Fruit fly (Drosophila melanogaster) whole organism, embryonic: ENCODE results near the gene RhoGAP5A.

Source experiments
- Adf1 ChIP-seq: fragments of 200-800 bp; sonication (Bioruptor generic); IDR thresholded peaks from 2 replicates; pipeline ENCODE4 v1.3.6; 2022; ENCODE audit warnings: missing biosample characterization, missing genetic modification characterization
- Blimp-1 ChIP-seq: fragments of 200-800 bp; sonication (Bioruptor generic); optimal IDR thresholded peaks from 3 replicates; lab custom pipeline; 2018; ENCODE audit warnings: missing biosample characterization, missing genetic modification characterization, mild to moderate bottlenecking, moderate library complexity, missing genetic modification reagents
- CG10209 ChIP-seq: fragments of 200-800 bp; sonication (Bioruptor generic); optimal IDR thresholded peaks from 3 replicates; lab custom pipeline; 2017; ENCODE audit warnings: missing biosample characterization, mild to moderate bottlenecking, missing genetic modification characterization, missing genetic modification reagents
- CG10366 ChIP-seq: fragments of 200-800 bp; sonication (Bioruptor generic); IDR thresholded peaks from 2 replicates; pipeline ENCODE4 v1.3.6; 2022; ENCODE audit warnings: missing biosample characterization, missing genetic modification characterization
- CG12236 ChIP-seq: fragments of 200-800 bp; sonication (Bioruptor generic); optimal IDR thresholded peaks from 2 replicates; lab custom pipeline; 2016; ENCODE audit warnings: missing biosample characterization, missing genetic modification characterization
- CG12391 ChIP-seq: fragments of 200-800 bp; sonication (Bioruptor generic); optimal IDR thresholded peaks from 3 replicates; lab custom pipeline; 2018; ENCODE audit warnings: missing biosample characterization, mild to moderate bottlenecking, missing genetic modification characterization, moderate library complexity
- CG12659 ChIP-seq: fragments of 200-800 bp; sonication (Bioruptor generic); optimal IDR thresholded peaks from 3 replicates; lab custom pipeline; 2017; ENCODE audit warnings: mild to moderate bottlenecking, missing biosample characterization, missing genetic modification reagents, missing genetic modification characterization
- CG12744 ChIP-seq: fragments of 200-800 bp; sonication (Bioruptor generic); optimal IDR thresholded peaks from 2 replicates; lab custom pipeline; 2016; ENCODE audit warnings: missing biosample characterization, missing genetic modification characterization
- CG13424 ChIP-seq: fragments of 200-800 bp; sonication (Bioruptor generic); optimal IDR thresholded peaks from 2 replicates; lab custom pipeline; 2019; ENCODE audit warnings: missing biosample characterization, mild to moderate bottlenecking, missing genetic modification characterization, moderate library complexity
- CG15514 ChIP-seq: fragments of 200-800 bp; sonication (Bioruptor generic); optimal IDR thresholded peaks from 3 replicates; lab custom pipeline; 2017; ENCODE audit warnings: missing biosample characterization, missing genetic modification characterization, mild to moderate bottlenecking, moderate library complexity, missing genetic modification reagents
- CG16813 ChIP-seq: fragments of 200-800 bp; sonication (Bioruptor generic); IDR thresholded peaks from 3 replicates; pipeline ENCODE4 v1.3.6; 2022; ENCODE audit warnings: missing biosample characterization, missing genetic modification characterization; ENCODE audit not compliant: partially characterized antibody
- CG17361 ChIP-seq: fragments of 200-800 bp; sonication (Bioruptor generic); IDR thresholded peaks from 3 replicates; pipeline ENCODE4 v1.3.6; 2022; ENCODE audit warnings: missing biosample characterization, missing genetic modification characterization
- CG17568 ChIP-seq: fragments of 200-800 bp; sonication (Bioruptor generic); optimal IDR thresholded peaks from 2 replicates; lab custom pipeline; 2018; ENCODE audit warnings: missing biosample characterization, mild to moderate bottlenecking, missing genetic modification characterization, moderate library complexity
- CG18262 ChIP-seq: fragments of 200-800 bp; optimal IDR thresholded peaks from 3 replicates; lab custom pipeline; 2019; ENCODE audit warnings: missing biosample characterization, mild to moderate bottlenecking, missing genetic modification characterization, moderate library complexity
- CG2129 ChIP-seq: fragments of 200-800 bp; sonication (Bioruptor generic); IDR thresholded peaks from 2 replicates; pipeline ENCODE4 v1.3.6; 2022; ENCODE audit warnings: missing biosample characterization, missing genetic modification characterization; ENCODE audit not compliant: partially characterized antibody
- CG2875 ChIP-seq: fragments of 200-800 bp; sonication (Bioruptor generic); optimal IDR thresholded peaks from 2 replicates; lab custom pipeline; 2017; ENCODE audit warnings: missing biosample characterization, mild to moderate bottlenecking, missing genetic modification characterization, missing genetic modification reagents
- CG32532 ChIP-seq: fragments of 200-800 bp; sonication (Bioruptor generic); IDR thresholded peaks from 2 replicates; pipeline ENCODE4 v1.3.6; 2022; ENCODE audit warnings: missing biosample characterization, missing genetic modification characterization
- CG3281 ChIP-seq: fragments of 200-800 bp; sonication (Bioruptor generic); optimal IDR thresholded peaks from 3 replicates; lab custom pipeline; 2017; ENCODE audit warnings: missing biosample characterization, mild to moderate bottlenecking, missing genetic modification characterization
- CG6654 ChIP-seq: fragments of 200-800 bp; sonication (Bioruptor generic); optimal IDR thresholded peaks from 2 replicates; lab custom pipeline; 2017; ENCODE audit warnings: missing biosample characterization, mild to moderate bottlenecking, missing genetic modification characterization
- CG7357 ChIP-seq: fragments of 200-800 bp; sonication (Bioruptor generic); IDR thresholded peaks from 3 replicates; pipeline ENCODE4 v1.3.6; 2022; ENCODE audit warnings: missing biosample characterization, missing genetic modification characterization
- CG8388 ChIP-seq: fragments of 200-800 bp; sonication (Bioruptor generic); optimal IDR thresholded peaks from 2 replicates; lab custom pipeline; 2019; ENCODE audit warnings: missing biosample characterization, mild to moderate bottlenecking, missing genetic modification characterization, moderate library complexity
- CG8944 ChIP-seq: fragments of 200-800 bp; sonication (Bioruptor generic); optimal IDR thresholded peaks from 3 replicates; lab custom pipeline; 2016; ENCODE audit warnings: missing biosample characterization, missing genetic modification characterization
- CG9609 ChIP-seq: fragments of 200-800 bp; sonication (Bioruptor generic); optimal IDR thresholded peaks from 3 replicates; lab custom pipeline; 2016; ENCODE audit warnings: missing biosample characterization, missing genetic modification characterization
- CG9817 ChIP-seq: fragments of 200-800 bp; sonication (Bioruptor generic); optimal IDR thresholded peaks from 2 replicates; lab custom pipeline; 2018; ENCODE audit warnings: missing biosample characterization, mild to moderate bottlenecking, missing genetic modification characterization, moderate library complexity
- Chrac-16 ChIP-seq: fragments of 200-800 bp; sonication (Bioruptor generic); optimal IDR thresholded peaks from 3 replicates; lab custom pipeline; 2016; ENCODE audit warnings: missing biosample characterization, missing genetic modification characterization
- D19A ChIP-seq: fragments of 200-800 bp; optimal IDR thresholded peaks from 3 replicates; lab custom pipeline; 2019; ENCODE audit warnings: missing biosample characterization, mild to moderate bottlenecking, missing genetic modification characterization, moderate library complexity
- Dek ChIP-seq: fragments of 200-800 bp; sonication (Bioruptor generic); optimal IDR thresholded peaks from 3 replicates; lab custom pipeline; 2019; ENCODE audit warnings: missing biosample characterization, mild to moderate bottlenecking, missing genetic modification characterization, moderate library complexity
- H15 ChIP-seq: fragments of 200-800 bp; sonication (Bioruptor generic); IDR thresholded peaks from 3 replicates; pipeline ENCODE4 v1.3.6; 2022; ENCODE audit warnings: missing biosample characterization, missing genetic modification characterization
- Myb ChIP-seq: fragments of 200-800 bp; sonication (Bioruptor generic); optimal IDR thresholded peaks from 2 replicates; lab custom pipeline; 2016; ENCODE audit warnings: missing biosample characterization, missing genetic modification characterization
- Oaz ChIP-seq: fragments of 200-800 bp; sonication (Bioruptor generic); IDR thresholded peaks from 2 replicates; pipeline ENCODE4 v1.3.6; 2022; ENCODE audit warnings: missing biosample characterization, missing genetic modification characterization
- Stat92E ChIP-seq, 3 experiments: fragments of >200 bp in 2 of 3; fragments of 200-800 bp in 1 of 3; sonication (Bioruptor generic) in 1 of 3; optimal IDR thresholded peaks; 2 replicates each; lab custom pipeline; 2017 to 2019; ENCODE audit warnings: missing biosample characterization in 3 of 3, missing genetic modification characterization in 3 of 3, mild to moderate bottlenecking in 1 of 3, moderate library complexity in 1 of 3
- ash1 ChIP-seq: fragments of 200-800 bp; sonication (Bioruptor generic); optimal IDR thresholded peaks from 2 replicates; lab custom pipeline; 2018; ENCODE audit warnings: missing biosample characterization, mild to moderate bottlenecking, missing genetic modification characterization
- bcd ChIP-seq: fragments of 200-800 bp; sonication (Bioruptor generic); optimal IDR thresholded peaks from 2 replicates; lab custom pipeline; 2017; ENCODE audit warnings: missing biosample characterization, mild to moderate bottlenecking, missing genetic modification characterization
- bigmax ChIP-seq: fragments of 200-800 bp; sonication (Bioruptor generic); optimal IDR thresholded peaks from 2 replicates; lab custom pipeline; 2018; ENCODE audit warnings: missing biosample characterization, mild to moderate bottlenecking, missing genetic modification characterization
- btn ChIP-seq: fragments of 200-800 bp; sonication (Bioruptor generic); optimal IDR thresholded peaks from 2 replicates; lab custom pipeline; 2016; ENCODE audit warnings: missing biosample characterization, missing genetic modification characterization
- corto ChIP-seq: fragments of 200-800 bp; sonication (Bioruptor generic); optimal IDR thresholded peaks from 2 replicates; lab custom pipeline; 2016; ENCODE audit warnings: missing biosample characterization, mild to moderate bottlenecking, missing genetic modification characterization, moderate library complexity
- croc ChIP-seq: fragments of 200-800 bp; sonication (Bioruptor generic); conservative IDR thresholded peaks from 3 replicates; pipeline ENCODE4 v1.3.6; 2022; ENCODE audit warnings: missing biosample characterization, missing genetic modification characterization
- emc ChIP-seq: fragments of 200-800 bp; sonication (Bioruptor generic); optimal IDR thresholded peaks from 2 replicates; lab custom pipeline; 2016; ENCODE audit warnings: missing biosample characterization, missing genetic modification characterization
- ewg ChIP-seq: fragments of 200-800 bp; sonication (Bioruptor generic); optimal IDR thresholded peaks from 3 replicates; lab custom pipeline; 2017; ENCODE audit warnings: mild to moderate bottlenecking, missing biosample characterization, missing genetic modification reagents, missing genetic modification characterization
- gsb-n ChIP-seq: fragments of 200-800 bp; sonication (Bioruptor generic); optimal IDR thresholded peaks from 3 replicates; lab custom pipeline; 2018; ENCODE audit warnings: missing biosample characterization, mild to moderate bottlenecking, missing genetic modification characterization
- lov ChIP-seq, 2 experiments: fragments of 200-800 bp in 1 of 2; fragments of >200 bp in 1 of 2; sonication (Bioruptor generic) in 1 of 2; IDR thresholded peaks in 1 of 2; optimal IDR thresholded peaks in 1 of 2; 2 replicates in 1 of 2; 3 replicates in 1 of 2; pipeline versions ENCODE4 v1.3.6 to Lab custom; 2017 to 2022; ENCODE audit warnings: missing biosample characterization in 1 of 2, missing genetic modification characterization in 1 of 2
- peb ChIP-seq: fragments of 200-800 bp; sonication (Bioruptor generic); IDR thresholded peaks from 2 replicates; pipeline ENCODE4 v1.3.6; 2022; ENCODE audit warnings: missing biosample characterization, missing genetic modification characterization
- tgo ChIP-seq: fragments of 200-800 bp; sonication (Bioruptor generic); IDR thresholded peaks from 3 replicates; pipeline ENCODE4 v1.3.6; 2022; ENCODE audit warnings: missing biosample characterization, missing genetic modification characterization
- tll ChIP-seq, 2 experiments: fragments of 200-800 bp in 1 of 2; fragments of >200 bp in 1 of 2; sonication (Bioruptor generic) in 1 of 2; optimal IDR thresholded peaks; 2 replicates each; lab custom pipeline; 2017 to 2019; ENCODE audit warnings: missing biosample characterization in 2 of 2, missing genetic modification characterization in 2 of 2, mild to moderate bottlenecking in 1 of 2, moderate library complexity in 1 of 2
- trem ChIP-seq: fragments of 200-800 bp; optimal IDR thresholded peaks from 3 replicates; lab custom pipeline; 2019; ENCODE audit warnings: missing biosample characterization, mild to moderate bottlenecking, missing genetic modification characterization, moderate library complexity
- wek ChIP-seq: fragments of 200-800 bp; sonication (Bioruptor generic); optimal IDR thresholded peaks from 3 replicates; lab custom pipeline; 2018; ENCODE audit warnings: missing biosample characterization, mild to moderate bottlenecking, missing genetic modification characterization, moderate library complexity
- zen ChIP-seq: fragments of 200-800 bp; sonication (Bioruptor generic); optimal IDR thresholded peaks from 3 replicates; lab custom pipeline; 2018; ENCODE audit warnings: missing biosample characterization, mild to moderate bottlenecking, missing genetic modification characterization, moderate library complexity
- zen2 ChIP-seq: fragments of 200-800 bp; sonication (Bioruptor generic); IDR thresholded peaks from 3 replicates; pipeline ENCODE4 v1.3.6; 2022; ENCODE audit warnings: missing biosample characterization, missing genetic modification characterization; ENCODE audit not compliant: partially characterized antibody

The RhoGAP5A gene

dm6 chrX:5639083-5639482 lies 20.5 kb upstream of the RhoGAP5A start (continued):
- TF ChIP-seq CG12391 (tag; lab: Kevin White, UChicago) (peak; percentile 39), CG12236 (no peak), H15 (GFP tag; lab: Robert Waterston, UW) (no peak; the same call in 2 of the 3 replicates), CG32532 (GFP tag; lab: Robert Waterston, UW) (peak; percentile 35; the same call in 1 of the 2 replicates), corto (GFP tag; lab: Kevin White, UChicago) (no peak), lov (optimal IDR thresholded peaks at IDR 0.05; lab: Kevin White, UChicago) (no peak), lov (GFP tag; IDR thresholded peaks at IDR 0.05; lab: Robert Waterston, UW) (peak; percentile 70; the same call in 1 of the 3 replicates), CG17361 (GFP tag; lab: Robert Waterston, UW) (0 out of 3 replicates have a peak, but pooled peaks have one; percentile 41), tll (GFP tag; optimal IDR thresholded peaks at IDR 0.05; lab: Kevin White, UChicago) (no peak), CG10366 (GFP tag; lab: Robert Waterston, UW) (peak; percentile 52), tgo (peak; percentile 42; the same call in 1 of the 3 replicates), ewg (GFP tag; lab: Kevin White, UChicago) (peak; percentile 24), CG3281 (GFP tag; lab: Kevin White, UChicago) (peak; percentile 16), Adf1 (GFP tag; lab: Robert Waterston, UW) (no peak), Blimp-1 (GFP tag; lab: Kevin White, UChicago) (peak; percentile 59), btn (GFP tag; lab: Kevin White, UChicago) (peak; percentile 8), bigmax (no peak), bcd (GFP tag; lab: Kevin White, UChicago) (peak; percentile 22), Myb (no peak), wek (GFP tag; lab: Kevin White, UChicago) (no peak), CG15514 (GFP tag; lab: Kevin White, UChicago) (no peak), CG8944 (GFP tag; lab: Kevin White, UChicago) (peak; percentile 26), CG12659 (GFP tag; lab: Kevin White, UChicago) (no peak), CG6654 (GFP tag; lab: Kevin White, UChicago) (peak; percentile 29), trem (tag; lab: Kevin White, UChicago) (peak; percentile 17), peb (no peak), Dek (peak; percentile 7), Stat92E (GFP tag; optimal IDR thresholded peaks at IDR 0.05; lab: Kevin White, UChicago) (no peak), emc (GFP tag; lab: Kevin White, UChicago) (no peak), Oaz (no peak), CG17568 (GFP tag; lab: Kevin White, UChicago) (peak; percentile 10), croc (GFP tag; lab: Robert Waterston, UW) (peak; percentile 45; the same call in 2 of the 3 replicates), CG9817 (tag; lab: Kevin White, UChicago) (peak; percentile 15), zen (tag; lab: Kevin White, UChicago) (peak; percentile 19), CG18262 (peak; percentile 53), D19A (tag; lab: Kevin White, UChicago) (peak; percentile 50), CG2129 (GFP tag; lab: Robert Waterston, UW) (no peak), Chrac-16 (GFP tag; lab: Kevin White, UChicago) (peak; percentile 46), CG10209 (no peak), gsb-n (tag; lab: Kevin White, UChicago) (peak; percentile 72), CG12744 (GFP tag; lab: Kevin White, UChicago) (no peak), CG8388 (peak; percentile 60), CG16813 (GFP tag; lab: Robert Waterston, UW) (no peak), zen2 (GFP tag; lab: Robert Waterston, UW) (no peak), CG2875 (GFP tag; lab: Kevin White, UChicago) (peak; percentile 38), CG13424 (tag; lab: Kevin White, UChicago) (peak; percentile 52), CG9609 (GFP tag; lab: Kevin White, UChicago) (peak; percentile 10), ash1 (GFP tag; lab: Kevin White, UChicago) (no peak), CG7357 (GFP tag; lab: Robert Waterston, UW) (0 out of 3 replicates have a peak, but pooled peaks have one; percentile 42)
